Fruit fly (Drosophila melanogaster) whole organism, prepupa: ENCODE results near the gene Nfs1.

Experiments used
- CG10631 ChIP-seq: fragments of 200-800 bp; sonication (Bioruptor generic); optimal IDR thresholded peaks from 2 replicates; lab custom pipeline; 2016; ENCODE audit warnings: missing biosample characterization, missing genetic modification characterization
- CG11294 ChIP-seq: fragments of 200-800 bp; sonication (Bioruptor generic); IDR thresholded peaks from 2 replicates; pipeline ENCODE4 v1.3.6; 2022; ENCODE audit warnings: missing biosample characterization, missing genetic modification characterization
- CG11762 ChIP-seq: fragments of 200-800 bp; sonication (Bioruptor generic); optimal IDR thresholded peaks from 3 replicates; lab custom pipeline; 2016; ENCODE audit warnings: missing biosample characterization, missing genetic modification characterization; ENCODE audit not compliant: insufficient read depth
- CG16779 ChIP-seq: fragments of 200-800 bp; sonication (Bioruptor generic); optimal IDR thresholded peaks from 3 replicates; lab custom pipeline; 2017; ENCODE audit warnings: missing biosample characterization, mild to moderate bottlenecking, missing genetic modification characterization
- CG3032 ChIP-seq: fragments of 200-800 bp; optimal IDR thresholded peaks from 2 replicates; lab custom pipeline; 2019; ENCODE audit warnings: missing biosample characterization, mild to moderate bottlenecking, missing genetic modification characterization, moderate library complexity
- CG31627 ChIP-seq: fragments of 200-800 bp; sonication (Bioruptor generic); optimal IDR thresholded peaks from 3 replicates; lab custom pipeline; 2016; ENCODE audit warnings: missing biosample characterization, missing genetic modification characterization
- CG32006 ChIP-seq: fragments of 200-800 bp; sonication (Bioruptor generic); optimal IDR thresholded peaks from 3 replicates; lab custom pipeline; 2017; ENCODE audit warnings: missing biosample characterization, mild to moderate bottlenecking, missing genetic modification characterization
- CG34406 ChIP-seq: fragments of 200-800 bp; sonication (Bioruptor generic); optimal IDR thresholded peaks from 3 replicates; lab custom pipeline; 2016; ENCODE audit warnings: missing biosample characterization, missing genetic modification characterization
- CG3919 ChIP-seq: fragments of 200-800 bp; sonication (Bioruptor generic); optimal IDR thresholded peaks from 3 replicates; lab custom pipeline; 2016; ENCODE audit warnings: missing biosample characterization, missing genetic modification characterization
- CG4318 ChIP-seq: fragments of 200-800 bp; sonication (Bioruptor generic); optimal IDR thresholded peaks from 3 replicates; lab custom pipeline; 2017; ENCODE audit warnings: missing biosample characterization, mild to moderate bottlenecking, missing genetic modification characterization
- CG6163 ChIP-seq: fragments of 200-800 bp; sonication (Bioruptor generic); IDR thresholded peaks from 3 replicates; pipeline ENCODE4 v1.3.6; 2022; ENCODE audit warnings: missing biosample characterization, missing genetic modification characterization
- CG6276 ChIP-seq: fragments of 200-800 bp; sonication (Bioruptor generic); optimal IDR thresholded peaks from 2 replicates; lab custom pipeline; 2017; ENCODE audit warnings: missing biosample characterization, mild to moderate bottlenecking, missing genetic modification characterization
- CG6792 ChIP-seq: fragments of 200-800 bp; sonication (Bioruptor generic); optimal IDR thresholded peaks from 3 replicates; lab custom pipeline; 2016; ENCODE audit warnings: missing biosample characterization, missing genetic modification characterization
- CG6808 ChIP-seq: fragments of 200-800 bp; sonication (Bioruptor generic); optimal IDR thresholded peaks from 3 replicates; lab custom pipeline; 2017; ENCODE audit warnings: missing biosample characterization, missing genetic modification characterization, mild to moderate bottlenecking, moderate library complexity, missing genetic modification reagents
- CG6854 ChIP-seq: fragments of 200-800 bp; sonication (Bioruptor generic); optimal IDR thresholded peaks from 2 replicates; lab custom pipeline; 2017; ENCODE audit warnings: missing biosample characterization, mild to moderate bottlenecking, missing genetic modification characterization
- CG7368 ChIP-seq: fragments of 200-800 bp; sonication (Bioruptor generic); optimal IDR thresholded peaks from 3 replicates; lab custom pipeline; 2016; ENCODE audit warnings: missing biosample characterization, missing genetic modification characterization
- CG8119 ChIP-seq: fragments of 200-800 bp; sonication (Bioruptor generic); IDR thresholded peaks from 3 replicates; pipeline ENCODE4 v1.3.6; 2022; ENCODE audit warnings: missing biosample characterization, missing genetic modification characterization
- Eip75B ChIP-seq: fragments of 200-800 bp; sonication (Bioruptor generic); optimal IDR thresholded peaks from 3 replicates; lab custom pipeline; 2016; ENCODE audit warnings: missing biosample characterization, missing genetic modification characterization
- Eip78C ChIP-seq: fragments of 200-800 bp; sonication (Bioruptor generic); peaks from one replicate; lab custom pipeline; 2016; ENCODE audit warnings: missing biosample characterization, missing genetic modification characterization
- Eip93F ChIP-seq: fragments of 200-800 bp; sonication (Bioruptor generic); optimal IDR thresholded peaks from 2 replicates; lab custom pipeline; 2016; ENCODE audit warnings: missing biosample characterization, mild to moderate bottlenecking, missing genetic modification characterization
- Ets21C ChIP-seq: fragments of 200-800 bp; sonication (Bioruptor generic); optimal IDR thresholded peaks from 3 replicates; lab custom pipeline; 2016; ENCODE audit warnings: missing biosample characterization, missing genetic modification characterization
- Ets96B ChIP-seq: fragments of 200-800 bp; optimal IDR thresholded peaks from 2 replicates; lab custom pipeline; 2019; ENCODE audit warnings: missing biosample characterization, mild to moderate bottlenecking, missing genetic modification characterization, moderate library complexity
- Gug ChIP-seq: fragments of 200-800 bp; sonication (Bioruptor generic); IDR thresholded peaks from 2 replicates; pipeline ENCODE4 v1.3.6; 2022; ENCODE audit warnings: missing biosample characterization, missing genetic modification characterization
- Hr38 ChIP-seq: sonication (Bioruptor generic); optimal IDR thresholded peaks from 2 replicates; lab custom pipeline; 2016; ENCODE audit warnings: missing biosample characterization, missing genetic modification characterization
- Hr39 ChIP-seq: fragments of 200-800 bp; sonication (Bioruptor generic); optimal IDR thresholded peaks from 2 replicates; lab custom pipeline; 2016; ENCODE audit warnings: missing biosample characterization, missing genetic modification characterization
- Hr4 ChIP-seq: fragments of 200-800 bp; sonication (Bioruptor generic); optimal IDR thresholded peaks from 3 replicates; lab custom pipeline; 2016; ENCODE audit warnings: missing biosample characterization, missing genetic modification characterization
- Lpt ChIP-seq: fragments of 200-800 bp; sonication (Bioruptor generic); optimal IDR thresholded peaks from 3 replicates; lab custom pipeline; 2016; ENCODE audit warnings: missing biosample characterization, missing genetic modification characterization
- Met ChIP-seq: fragments of 200-800 bp; sonication (Bioruptor generic); optimal IDR thresholded peaks from 3 replicates; lab custom pipeline; 2016; ENCODE audit warnings: missing biosample characterization, missing genetic modification characterization
- OdsH ChIP-seq: fragments of 200-800 bp; sonication (Bioruptor generic); optimal IDR thresholded peaks from 3 replicates; lab custom pipeline; 2016; ENCODE audit warnings: missing biosample characterization, missing genetic modification characterization
- Sox102F ChIP-seq: fragments of 200-800 bp; sonication (Bioruptor generic); optimal IDR thresholded peaks from 2 replicates; lab custom pipeline; 2016; ENCODE audit warnings: missing biosample characterization, mild to moderate bottlenecking, missing genetic modification characterization
- Sox14 ChIP-seq: fragments of 200-800 bp; sonication (Bioruptor generic); optimal IDR thresholded peaks from 3 replicates; lab custom pipeline; 2016; ENCODE audit warnings: missing biosample characterization, missing genetic modification characterization
- Sox15 ChIP-seq: fragments of 200-800 bp; sonication (Bioruptor generic); optimal IDR thresholded peaks from 3 replicates; lab custom pipeline; 2016; ENCODE audit warnings: missing biosample characterization, missing genetic modification characterization
- achi ChIP-seq: fragments of 200-800 bp; sonication (Bioruptor generic); optimal IDR thresholded peaks from 3 replicates; lab custom pipeline; 2016; ENCODE audit warnings: missing biosample characterization, missing genetic modification characterization
- acj6 ChIP-seq: fragments of 200-800 bp; sonication (Bioruptor generic); optimal IDR thresholded peaks from 3 replicates; lab custom pipeline; 2016; ENCODE audit warnings: missing biosample characterization, missing genetic modification characterization
- cyc ChIP-seq: fragments of 200-800 bp; sonication (Bioruptor generic); optimal IDR thresholded peaks from 3 replicates; lab custom pipeline; 2016; ENCODE audit warnings: missing biosample characterization, missing genetic modification characterization
- dac ChIP-seq: fragments of 200-800 bp; sonication (Bioruptor generic); optimal IDR thresholded peaks from 2 replicates; lab custom pipeline; 2017; ENCODE audit warnings: missing biosample characterization, mild to moderate bottlenecking, missing genetic modification characterization
- dsx ChIP-seq: fragments of 200-800 bp; optimal IDR thresholded peaks from 3 replicates; lab custom pipeline; 2019; ENCODE audit warnings: missing biosample characterization, mild to moderate bottlenecking, missing genetic modification characterization, moderate library complexity; ENCODE audit not compliant: poor library complexity, severe bottlenecking
- esn ChIP-seq: fragments of 200-800 bp; sonication (Bioruptor generic); optimal IDR thresholded peaks from 2 replicates; lab custom pipeline; 2016; ENCODE audit warnings: missing biosample characterization, mild to moderate bottlenecking, missing genetic modification characterization, moderate library complexity
- fd59A ChIP-seq: fragments of 200-800 bp; sonication (Bioruptor generic); optimal IDR thresholded peaks from 2 replicates; lab custom pipeline; 2017; ENCODE audit warnings: missing biosample characterization, mild to moderate bottlenecking, missing genetic modification characterization, missing genetic modification reagents
- fd85E ChIP-seq: fragments of 200-800 bp; sonication (Bioruptor generic); optimal IDR thresholded peaks from 3 replicates; lab custom pipeline; 2016; ENCODE audit warnings: missing biosample characterization, missing genetic modification characterization
- fkh ChIP-seq: fragments of 200-800 bp; sonication (Bioruptor generic); optimal IDR thresholded peaks from 3 replicates; lab custom pipeline; 2017; ENCODE audit warnings: missing biosample characterization, mild to moderate bottlenecking, missing genetic modification characterization, moderate library complexity
- lz ChIP-seq: fragments of 200-800 bp; sonication (Bioruptor generic); optimal IDR thresholded peaks from 3 replicates; lab custom pipeline; 2016; ENCODE audit warnings: missing biosample characterization, missing genetic modification characterization
- net ChIP-seq: fragments of 200-800 bp; sonication (Bioruptor generic); optimal IDR thresholded peaks from 3 replicates; lab custom pipeline; 2016; ENCODE audit warnings: missing biosample characterization, missing genetic modification characterization
- salr ChIP-seq, 2 experiments: fragments of 200-800 bp; sonication (Bioruptor generic); optimal IDR thresholded peaks; 3 replicates each; lab custom pipeline; 2016 to 2018; ENCODE audit warnings: missing biosample characterization in 2 of 2, missing genetic modification characterization in 2 of 2, mild to moderate bottlenecking in 1 of 2
- ss ChIP-seq, 2 experiments: fragments of 200-800 bp; sonication (Bioruptor generic); optimal IDR thresholded peaks; 2 replicates in 1 of 2; 3 replicates in 1 of 2; lab custom pipeline; 2017 to 2018; ENCODE audit warnings: mild to moderate bottlenecking in 2 of 2, missing biosample characterization in 2 of 2, missing genetic modification characterization in 2 of 2, moderate library complexity in 1 of 2
- svp ChIP-seq: fragments of 200-800 bp; sonication (Bioruptor generic); peaks from one replicate; lab custom pipeline; 2016; ENCODE audit warnings: missing biosample characterization, missing genetic modification characterization
- vri ChIP-seq: fragments of 200-800 bp; sonication (Bioruptor generic); optimal IDR thresholded peaks from 3 replicates; lab custom pipeline; 2016; ENCODE audit warnings: missing biosample characterization, mild to moderate bottlenecking, missing genetic modification characterization

Nfs1 gene

DNA sequence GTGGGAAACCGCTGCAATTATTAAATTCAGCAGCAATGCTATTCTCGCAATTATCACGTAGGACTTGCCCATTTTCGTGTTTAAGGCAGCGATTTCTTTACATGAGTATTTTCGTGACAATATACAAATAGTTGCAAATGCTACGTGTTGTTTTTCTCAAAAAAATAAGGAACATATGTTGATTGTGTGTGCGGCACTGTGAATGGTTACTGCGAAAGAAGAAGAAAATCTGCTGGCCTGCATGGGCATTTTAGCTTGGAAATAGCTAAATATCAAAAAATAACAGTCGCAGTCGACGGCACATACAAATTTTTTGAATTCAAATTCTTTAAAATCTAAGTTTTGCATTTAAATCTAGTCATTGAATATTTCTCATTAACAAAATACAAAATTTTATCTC is 41.1 kb downstream of the Nfs1 start, which contains the start of gene CG6766:
Gene CG6766 (minus strand): TSS at position 180 of the 400 bp plus-strand sequence.
- peak; percentile 7 for TF ChIP-seq Eip78C
- TF ChIP-seq ss (GFP tag; optimal IDR thresholded peaks at IDR 0.05; lab: Kevin White, UChicago): no peak
- peak; percentile 8 for TF ChIP-seq dsx (GFP tag; lab: Kevin White, UChicago)
- TF ChIP-seq Ets96B (tag; lab: Kevin White, UChicago): no peak
- no peak for TF ChIP-seq CG11762 (GFP tag; lab: Kevin White, UChicago)
- peak; percentile 12 for TF ChIP-seq vri (GFP tag; lab: Kevin White, UChicago)

DNA sequence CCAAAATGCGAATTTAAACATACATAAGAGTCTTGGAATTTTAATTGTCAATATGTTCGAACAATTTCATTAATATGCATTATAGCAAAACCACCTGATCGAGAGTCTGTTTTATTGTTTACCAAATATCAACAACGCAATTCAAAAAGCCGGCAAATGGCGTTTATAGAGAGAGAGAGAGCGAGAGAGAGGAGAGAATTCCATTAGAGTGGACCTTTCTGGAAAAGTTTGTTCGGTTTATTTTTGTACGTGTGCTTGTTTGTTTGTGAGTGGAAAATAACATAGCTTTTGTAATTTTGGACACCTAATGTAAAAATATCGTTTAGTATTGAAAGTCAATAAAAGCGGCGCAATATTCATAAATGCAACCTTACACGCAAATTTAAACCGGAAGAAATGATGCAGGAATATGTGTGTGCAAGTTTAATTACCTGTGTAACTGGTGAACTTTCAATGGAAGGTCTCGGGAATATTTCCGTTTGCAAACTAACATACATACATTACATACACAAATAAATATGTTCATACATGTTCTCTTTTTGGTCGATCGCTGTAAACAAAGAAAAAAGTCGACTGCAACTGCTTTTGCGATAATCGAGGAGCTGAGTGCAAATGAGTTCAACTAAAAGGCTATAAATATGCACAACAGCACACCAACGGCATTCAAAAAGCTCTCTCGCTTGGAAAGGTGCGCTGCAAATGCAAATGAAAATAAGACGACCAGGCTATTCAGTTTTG is 45.3 kb downstream of the Nfs1 start, which contains the start of gene CG6785:
Gene CG6785 (minus strand): TSS at position 588 of the 738 bp plus-strand sequence.
- peak; percentile 70 for TF ChIP-seq CG11294 (GFP tag; lab: Robert Waterston, UW)
- peak; percentile 89 for TF ChIP-seq esn (GFP tag; lab: Kevin White, UChicago)
- peak; percentile 92 for TF ChIP-seq svp (GFP tag; lab: Kevin White, UChicago)
- TF ChIP-seq CG4318 (GFP tag; lab: Kevin White, UChicago): no peak
- TF ChIP-seq CG7368: peak; percentile 83
- peak; percentile 69 for TF ChIP-seq CG10631 (GFP tag; lab: Kevin White, UChicago)
- TF ChIP-seq Ets96B (tag; lab: Kevin White, UChicago): peak; percentile 67
- TF ChIP-seq CG6276 (GFP tag; lab: Kevin White, UChicago): peak; percentile 88
- TF ChIP-seq Ets21C (GFP tag; lab: Kevin White, UChicago): peak; percentile 51
- TF ChIP-seq Eip78C: peak; percentile 96
- peak; percentile 67 for TF ChIP-seq dac (GFP tag; lab: Kevin White, UChicago)
- peak; percentile 58 to 59 for TF ChIP-seq salr (GFP tag; optimal IDR thresholded peaks at IDR 0.05; lab: Kevin White, UChicago)
- TF ChIP-seq Eip93F (GFP tag; lab: Kevin White, UChicago): peak; percentile 87
- TF ChIP-seq CG3032 (tag; lab: Kevin White, UChicago): peak; percentile 52
- peak; percentile 63 for TF ChIP-seq cyc (GFP tag; lab: Kevin White, UChicago)
- peak; percentile 74 for TF ChIP-seq CG11762 (GFP tag; lab: Kevin White, UChicago)
- peak; percentile 86 for TF ChIP-seq vri (GFP tag; lab: Kevin White, UChicago)
- peak; percentile 26 for TF ChIP-seq fd85E (GFP tag; lab: Kevin White, UChicago)
- TF ChIP-seq CG8119: peak; percentile 91; the same call in 2 of the 3 replicates
- no peak for TF ChIP-seq CG3919
- TF ChIP-seq CG32006 (GFP tag; lab: Kevin White, UChicago): peak; percentile 80
- peak; percentile 85 for TF ChIP-seq Sox14
- TF ChIP-seq Sox15 (GFP tag; lab: Kevin White, UChicago): peak; percentile 37
- peak; percentile 86 for TF ChIP-seq net (GFP tag; lab: Kevin White, UChicago)
- TF ChIP-seq CG6792 (GFP tag; lab: Kevin White, UChicago): peak; percentile 92
- TF ChIP-seq CG31627 (GFP tag; lab: Kevin White, UChicago): peak; percentile 71
- TF ChIP-seq Lpt (GFP tag; lab: Kevin White, UChicago): peak; percentile 78
- TF ChIP-seq Hr38 (GFP tag; lab: Kevin White, UChicago): no peak
- TF ChIP-seq CG6854 (GFP tag; lab: Kevin White, UChicago): peak; percentile 79
- peak; percentile 86 for TF ChIP-seq Met
- peak; percentile 58 for TF ChIP-seq fd59A
- peak; percentile 70 for TF ChIP-seq Hr39 (GFP tag; lab: Kevin White, UChicago)
- peak; percentile 74 for TF ChIP-seq lz
- peak; percentile 88 for TF ChIP-seq Sox102F (GFP tag; lab: Kevin White, UChicago)
- peak; percentile 77 for TF ChIP-seq CG6163 (GFP tag; lab: Robert Waterston, UW)
- TF ChIP-seq OdsH (GFP tag; lab: Kevin White, UChicago): peak; percentile 81
- TF ChIP-seq CG6808 (GFP tag; lab: Kevin White, UChicago): peak; percentile 73
- peak; percentile 67 to 83 for TF ChIP-seq ss (GFP tag; optimal IDR thresholded peaks at IDR 0.05; lab: Kevin White, UChicago)
- peak; percentile 80 for TF ChIP-seq acj6 (GFP tag; lab: Kevin White, UChicago)
- peak; percentile 86 for TF ChIP-seq CG16779
- peak; percentile 79 for TF ChIP-seq Hr4 (GFP tag; lab: Kevin White, UChicago)
- peak; percentile 83 for TF ChIP-seq Eip75B (GFP tag; lab: Kevin White, UChicago)
- TF ChIP-seq Gug (GFP tag; lab: Robert Waterston, UW): peak; percentile 62
- TF ChIP-seq fkh (GFP tag; lab: Kevin White, UChicago): peak; percentile 96
- peak; percentile 81 for TF ChIP-seq achi (GFP tag; lab: Kevin White, UChicago)
- TF ChIP-seq CG34406: peak; percentile 81
